Fruit fly (Drosophila melanogaster): ENCODE results near the gene Pdk1.

- TF ChIP-seq Lpt (GFP tag; optimal IDR thresholded peaks at IDR 0.05) (no peak), chinmo (GFP tag; IDR thresholded peaks at IDR 0.05; ENCODE audit: partially characterized antibody) (0 out of 4 replicates have a peak, but pooled peaks have one; percentile 35), CG12236 (GFP tag; optimal IDR thresholded peaks at IDR 0.05) (no peak), Hr78 (GFP tag; optimal IDR thresholded peaks at IDR 0.05) (no peak), Dp (GFP tag; optimal IDR thresholded peaks at IDR 0.05) (no peak), CG6254 (GFP tag; optimal IDR thresholded peaks at IDR 0.05) (no peak), B-H2 (GFP tag; optimal IDR thresholded peaks at IDR 0.05) (no peak), Dek (tag; optimal IDR thresholded peaks at IDR 0.05) (no peak), ap (GFP tag; IDR thresholded peaks at IDR 0.05) (no peak), ac (GFP tag; optimal IDR thresholded peaks at IDR 0.05) (no peak), CG15269 (tag; optimal IDR thresholded peaks at IDR 0.05) (no peak), Drgx (GFP tag; IDR thresholded peaks at IDR 0.05) (no peak), Fer3 (tag; optimal IDR thresholded peaks at IDR 0.05) (no peak), ttk (GFP tag; IDR thresholded peaks at IDR 0.05) (no peak)
Measured at dm6 chr3L:153670-154069, 24.4 kb downstream of the Pdk1 start.

Measured in whole organism, embryonic.